Worm (Caenorhabditis elegans) whole organism, early embryonic: ENCODE results near the gene C05B5.11.

Source experiments
- B0310.2 ChIP-seq: sonication (generic microtip); optimal IDR thresholded peaks from 2 replicates; lab custom pipeline; 2016; ENCODE audit warnings: mild to moderate bottlenecking, missing genetic modification characterization, missing compliant biosample characterization
- F13C5.2 ChIP-seq: sonication (generic microtip); optimal IDR thresholded peaks from 2 replicates; lab custom pipeline; 2017; ENCODE audit warnings: mild to moderate bottlenecking, missing genetic modification characterization, inconsistent platforms, missing compliant biosample characterization
- aly-1 ChIP-seq: sonication (generic microtip); optimal IDR thresholded peaks from 2 replicates; lab custom pipeline; 2016; ENCODE audit warnings: missing genetic modification characterization, missing compliant biosample characterization
- ama-1 ChIP-seq: fragments of 150-350 bp; optimal IDR thresholded peaks from 2 replicates; lab custom pipeline; 2014
- ceh-13 ChIP-seq: fragments of 200-800 bp; sonication (Bioruptor generic); optimal IDR thresholded peaks from 2 replicates; lab custom pipeline; 2018; ENCODE audit warnings: mild to moderate bottlenecking, missing genetic modification characterization, missing compliant biosample characterization
- ceh-36 ChIP-seq: sonication (generic microtip); optimal IDR thresholded peaks from 2 replicates; lab custom pipeline; 2016; ENCODE audit warnings: missing genetic modification characterization, inconsistent platforms, missing compliant biosample characterization
- ets-7 ChIP-seq: sonication (generic microtip); optimal IDR thresholded peaks from 2 replicates; lab custom pipeline; 2016; ENCODE audit warnings: missing genotype, missing genetic modification characterization, missing compliant biosample characterization
- flt-1 ChIP-seq: fragments of 200-800 bp; sonication (Bioruptor generic); IDR thresholded peaks from 2 replicates; pipeline ENCODE4 v1.3.6; 2022; ENCODE audit warnings: missing genetic modification characterization, missing compliant biosample characterization
- hmbx-1 ChIP-seq: sonication (generic microtip); optimal IDR thresholded peaks from 2 replicates; lab custom pipeline; 2016; ENCODE audit warnings: mild to moderate bottlenecking, missing genetic modification characterization, missing compliant biosample characterization
- hmg-4 ChIP-seq: fragments of 200-800 bp; sonication (Bioruptor generic); optimal IDR thresholded peaks from 2 replicates; lab custom pipeline; 2018; ENCODE audit warnings: mild to moderate bottlenecking, missing genetic modification characterization, missing compliant biosample characterization
- hnd-1 ChIP-seq: sonication (generic microtip); optimal IDR thresholded peaks from 2 replicates; lab custom pipeline; 2016; ENCODE audit warnings: missing genetic modification characterization, missing compliant biosample characterization
- pes-1 ChIP-seq: fragments of 200-800 bp; sonication (Bioruptor generic); IDR thresholded peaks from 2 replicates; pipeline ENCODE4 v1.3.6; 2022; ENCODE audit warnings: missing genetic modification reagents, missing genetic modification characterization, missing compliant biosample characterization
- scrt-1 ChIP-seq: fragments of 200-800 bp; sonication (Bioruptor generic); IDR thresholded peaks from 2 replicates; pipeline ENCODE4 v1.3.6; 2022; ENCODE audit warnings: missing genetic modification characterization, missing compliant biosample characterization
- sea-1 ChIP-seq: fragments of 200-800 bp; sonication (Bioruptor generic); conservative IDR thresholded peaks from 2 replicates; pipeline ENCODE4 v1.3.6; 2022; ENCODE audit warnings: missing genetic modification characterization, missing compliant biosample characterization
- tbx-11 ChIP-seq: fragments of 200-800 bp; sonication (Bioruptor generic); IDR thresholded peaks from 2 replicates; pipeline ENCODE4 v1.3.6; 2022; ENCODE audit warnings: missing genetic modification characterization, missing compliant biosample characterization
- tbx-37 ChIP-seq: fragments of 200-800 bp; sonication (Bioruptor generic); conservative IDR thresholded peaks from 2 replicates; pipeline ENCODE4 v1.3.6; 2022; ENCODE audit warnings: missing genetic modification reagents, missing genetic modification characterization, missing compliant biosample characterization
- tra-4 ChIP-seq: sonication (generic microtip); optimal IDR thresholded peaks from 2 replicates; lab custom pipeline; 2017; ENCODE audit warnings: missing genetic modification characterization, missing compliant biosample characterization

C05B5.11 gene

ce11 chrIII:9991324-9991723 is 13.0 kb upstream of the C05B5.11 start:
- TF ChIP-seq hmbx-1 (no peak), F13C5.2 (no peak), pes-1 (no peak), ama-1 (no peak), B0310.2 (tag; lab: Kevin White, UChicago) (no peak), scrt-1 (GFP tag; lab: Robert Waterston, UW) (no peak), ceh-13 (GFP tag; lab: Kevin White, UChicago) (no peak), aly-1 (no peak), ceh-36 (tag; lab: Kevin White, UChicago) (no peak), tbx-37 (GFP tag; lab: Robert Waterston, UW) (no peak), sea-1 (GFP tag; lab: Robert Waterston, UW) (no peak), tbx-11 (no peak), tra-4 (no peak)

ce11 chrIII:9993535-9993934 is 10.8 kb upstream of the C05B5.11 start, which contains the start of gene C05B5.4:
Gene C05B5.4, plus strand, starts transcription at chrIII:9993885.
- TF ChIP-seq flt-1 (GFP tag; lab: Robert Waterston, UW) (no peak), hmg-4 (GFP tag; lab: Kevin White, UChicago) (no peak), B0310.2 (tag; lab: Kevin White, UChicago) (no peak)

ce11 chrIII:9997890-9998289 is 6.4 kb upstream of the C05B5.11 start, which contains the start of gene pqn-8:
Gene pqn-8, minus strand, starts transcription at chrIII:9997990.
- TF ChIP-seq B0310.2 (tag; lab: Kevin White, UChicago), result no peak
- no peak for TF ChIP-seq tra-4
- TF ChIP-seq tbx-11, result no peak
- no peak for TF ChIP-seq hnd-1 (tag; lab: Kevin White, UChicago)
- TF ChIP-seq hmbx-1, result no peak
- TF ChIP-seq F13C5.2, result no peak
- TF ChIP-seq ama-1, result no peak
- TF ChIP-seq ets-7 (tag; lab: Kevin White, UChicago), result no peak
- no peak for TF ChIP-seq ceh-13 (GFP tag; lab: Kevin White, UChicago)
- no peak for TF ChIP-seq flt-1 (GFP tag; lab: Robert Waterston, UW)
- TF ChIP-seq sea-1 (GFP tag; lab: Robert Waterston, UW), result no peak
- TF ChIP-seq scrt-1 (GFP tag; lab: Robert Waterston, UW), result no peak
- TF ChIP-seq ceh-36 (tag; lab: Kevin White, UChicago), result no peak
- TF ChIP-seq tbx-37 (GFP tag; lab: Robert Waterston, UW), result no peak
- TF ChIP-seq aly-1, result no peak

ce11 chrIII:9999235-9999634 is 5.1 kb upstream of the C05B5.11 start, which contains the start of gene C05B5.17:
Gene C05B5.17, minus strand, starts transcription at chrIII:9999335.
- TF ChIP-seq aly-1 (no peak), scrt-1 (GFP tag; lab: Robert Waterston, UW) (no peak)

ce11 chrIII:10000428-10000827 is 3.9 kb upstream of the C05B5.11 start, which contains the start of gene C05B5.2:
Gene C05B5.2, minus strand, starts transcription at chrIII:10000528.
- TF ChIP-seq flt-1 (GFP tag; lab: Robert Waterston, UW), result no peak
- no peak for TF ChIP-seq hnd-1 (tag; lab: Kevin White, UChicago)
- TF ChIP-seq tbx-37 (GFP tag; lab: Robert Waterston, UW), result no peak
- TF ChIP-seq B0310.2 (tag; lab: Kevin White, UChicago), result no peak
- TF ChIP-seq ceh-13 (GFP tag; lab: Kevin White, UChicago), result no peak
- no peak for TF ChIP-seq ceh-36 (tag; lab: Kevin White, UChicago)
- TF ChIP-seq ama-1, result no peak
- no peak for TF ChIP-seq pes-1
- TF ChIP-seq scrt-1 (GFP tag; lab: Robert Waterston, UW), result no peak
- TF ChIP-seq sea-1 (GFP tag; lab: Robert Waterston, UW), result no peak
- no peak for TF ChIP-seq ets-7 (tag; lab: Kevin White, UChicago)
- no peak for TF ChIP-seq tbx-11
- no peak for TF ChIP-seq tra-4
- no peak for TF ChIP-seq F13C5.2
- TF ChIP-seq hmbx-1, result no peak
- TF ChIP-seq aly-1, result no peak
- TF ChIP-seq hmg-4 (GFP tag; lab: Kevin White, UChicago), result no peak

- TF ChIP-seq hmg-4 (GFP tag; lab: Kevin White, UChicago) (no peak), tbx-37 (GFP tag; lab: Robert Waterston, UW) (no peak), scrt-1 (GFP tag; lab: Robert Waterston, UW) (no peak), ceh-13 (GFP tag; lab: Kevin White, UChicago) (no peak), F13C5.2 (no peak), sea-1 (GFP tag; lab: Robert Waterston, UW) (no peak), flt-1 (GFP tag; lab: Robert Waterston, UW) (no peak), tra-4 (no peak), ets-7 (tag; lab: Kevin White, UChicago) (no peak), ceh-36 (tag; lab: Kevin White, UChicago) (no peak), ama-1 (no peak), B0310.2 (tag; lab: Kevin White, UChicago) (no peak), pes-1 (no peak), aly-1 (no peak), hnd-1 (tag; lab: Kevin White, UChicago) (no peak), tbx-11 (no peak), hmbx-1 (no peak)
Measured at ce11 chrIII:10001060-10001459, 3.3 kb upstream of the C05B5.11 start, which contains the start of gene C05B5.5. Gene C05B5.5, plus strand, starts transcription at chrIII:10001360.

- TF ChIP-seq hmg-4 (GFP tag; lab: Kevin White, UChicago), result no peak
Measured at ce11 chrIII:10006734-10007348, 2.5 kb downstream of the C05B5.11 start, which contains the start of gene C05B5.8. Gene C05B5.8, minus strand, starts transcription at chrIII:10006784.

- TF ChIP-seq sea-1 (GFP tag; lab: Robert Waterston, UW) (no peak), pes-1 (no peak), tbx-37 (GFP tag; lab: Robert Waterston, UW) (no peak), flt-1 (GFP tag; lab: Robert Waterston, UW) (no peak), tbx-11 (no peak), hmg-4 (GFP tag; lab: Kevin White, UChicago) (no peak), hnd-1 (tag; lab: Kevin White, UChicago) (no peak)
Measured at ce11 chrIII:10010117-10010516, 5.8 kb downstream of the C05B5.11 start, which contains the start of gene fbxa-155. Gene fbxa-155, minus strand, starts transcription at chrIII:10010217.
